Worm (Caenorhabditis elegans) whole organism, late embryonic: ENCODE measurements around the gene F33A8.7.

Experiments used
- ceh-9 ChIP-seq: sonication (generic microtip); optimal IDR thresholded peaks from 2 replicates; lab custom pipeline; 2016; ENCODE audit warnings: mild to moderate bottlenecking, missing genetic modification characterization, inconsistent platforms, missing compliant biosample characterization
- fkh-6 ChIP-seq: sonication (generic microtip); optimal IDR thresholded peaks from 2 replicates; lab custom pipeline; 2016; ENCODE audit warnings: missing genetic modification characterization, missing compliant biosample characterization
- gmeb-2 ChIP-seq: sonication (generic microtip); optimal IDR thresholded peaks from 2 replicates; lab custom pipeline; 2016; ENCODE audit warnings: missing genetic modification characterization, inconsistent platforms, missing compliant biosample characterization
- hlh-30 ChIP-seq: sonication (generic microtip); optimal IDR thresholded peaks from 2 replicates; lab custom pipeline; 2017; ENCODE audit warnings: antibody characterized with exemption, missing genetic modification characterization, missing compliant biosample characterization; ENCODE audit not compliant: insufficient read depth
- nhr-11 ChIP-seq: fragments of 150-350 bp; optimal IDR thresholded peaks from 2 replicates; lab custom pipeline; 2014; ENCODE audit warnings: missing biosample characterization, missing genetic modification characterization
- odd-2 ChIP-seq: sonication (generic microtip); optimal IDR thresholded peaks from 2 replicates; lab custom pipeline; 2017; ENCODE audit warnings: antibody characterized with exemption, mild to moderate bottlenecking, missing genetic modification characterization, missing compliant biosample characterization
- pag-3 ChIP-seq: sonication (generic microtip); optimal IDR thresholded peaks from 2 replicates; lab custom pipeline; 2016; ENCODE audit warnings: missing compliant biosample characterization, missing genetic modification characterization, borderline replicate concordance
- pha-2 ChIP-seq: sonication (generic microtip); optimal IDR thresholded peaks from 2 replicates; lab custom pipeline; 2017; ENCODE audit warnings: mild to moderate bottlenecking, missing genetic modification characterization, missing compliant biosample characterization
- sdc-2 ChIP-seq: sonication (generic microtip); optimal IDR thresholded peaks from 2 replicates; lab custom pipeline; 2016; ENCODE audit warnings: missing genotype, missing genetic modification characterization, missing compliant biosample characterization
- tbx-2 ChIP-seq: sonication (generic microtip); optimal IDR thresholded peaks from 2 replicates; lab custom pipeline; 2016; ENCODE audit warnings: missing genetic modification characterization, missing compliant biosample characterization

- TF ChIP-seq gmeb-2 (tag; lab: Kevin White, UChicago) (no peak), hlh-30 (no peak), nhr-11 (tag; lab: Kevin White, UChicago) (no peak), fkh-6 (no peak), sdc-2 (tag; lab: Kevin White, UChicago) (no peak), pha-2 (tag; lab: Kevin White, UChicago) (no peak), odd-2 (no peak), pag-3 (tag; lab: Kevin White, UChicago) (no peak), tbx-2 (tag; lab: Kevin White, UChicago) (no peak), ceh-9 (tag; lab: Kevin White, UChicago) (no peak)
These were observed 11.8 kb downstream of the F33A8.7 start, which contains the start of gene col-81 for ce11 chrII:11013667-11014066.
